Worm (Caenorhabditis elegans) whole organism, dauer: Measurements from ENCODE around the gene lbp-3.

Source experiments
- unc-62 ChIP-seq: sonication (generic microtip); optimal IDR thresholded peaks from 2 replicates; lab custom pipeline; 2017; ENCODE audit warnings: missing biosample characterization, missing genetic modification reagents, missing genetic modification characterization

lbp-3 gene

ce11 chrX:3298582-3298981 is 41.4 kb downstream of the lbp-3 start, which contains the start of gene K09C4.1:
Gene K09C4.1 (plus strand): TSS chrX:3298882.
- no peak for TF ChIP-seq unc-62

DNA sequence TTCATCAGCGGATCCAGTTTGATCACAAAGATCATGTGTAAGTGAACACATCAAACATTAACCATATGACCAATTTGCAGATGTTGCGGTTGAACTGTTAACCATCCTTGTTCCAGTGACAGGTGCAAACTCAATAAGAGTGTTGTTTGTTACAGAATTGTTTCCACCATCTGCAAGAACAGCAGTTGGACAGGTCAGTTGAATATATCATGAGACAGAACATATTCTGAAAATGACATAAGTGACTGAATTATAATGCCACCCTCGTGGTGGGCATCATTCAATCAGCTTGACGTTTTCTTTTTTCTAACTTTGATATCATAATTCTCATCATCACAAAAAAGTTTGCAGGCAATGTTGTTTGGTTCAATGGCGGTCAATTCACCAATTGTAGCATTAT is 43.4 kb downstream of the lbp-3 start:
- TF ChIP-seq unc-62 = no peak

DNA sequence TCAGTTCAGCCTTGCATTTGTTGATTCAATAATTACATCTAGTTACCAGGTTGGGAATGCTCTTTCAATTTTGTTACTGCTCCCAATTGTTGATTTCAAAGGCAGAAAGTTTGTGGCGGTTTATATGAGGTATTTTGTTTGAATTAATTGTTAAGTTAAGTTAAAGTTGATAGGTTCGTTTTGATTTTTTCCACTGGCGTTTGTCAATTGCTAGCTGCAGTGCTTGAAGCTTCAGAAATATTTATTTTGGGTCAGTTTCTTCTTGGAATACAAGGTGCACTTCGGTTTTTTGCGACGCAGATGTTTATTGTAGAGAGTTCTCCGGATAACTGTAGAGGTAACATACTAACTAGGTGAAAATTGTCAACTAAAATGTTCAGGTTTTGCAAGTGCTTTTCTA is 44.6 kb downstream of the lbp-3 start, which contains the start of gene F11D5.5:
TSS of gene F11D5.5 (plus strand) at position 301 of the 400 bp plus-strand sequence.
- no peak for TF ChIP-seq unc-62

ce11 chrX:3304068-3304467 is 46.9 kb downstream of the lbp-3 start, which contains the start of gene F11D5.7:
Gene F11D5.7 (plus strand): TSS chrX:3304368.
- no peak for TF ChIP-seq unc-62

ce11 chrX:3306594-3307296 is 49.6 kb downstream of the lbp-3 start:
- TF ChIP-seq unc-62 = no peak
